Worm (Caenorhabditis elegans) whole organism, young adult: ENCODE measurements around the gene moc-2.

Source experiments
- B0336.3 ChIP-seq: fragments of 200-800 bp; sonication (Bioruptor generic); IDR thresholded peaks from 2 replicates; pipeline ENCODE4 v1.3.6; 2022; ENCODE audit warnings: missing genetic modification characterization, missing compliant biosample characterization
- C06A6.2 ChIP-seq: fragments of 200-800 bp; sonication (Bioruptor generic); conservative IDR thresholded peaks from 2 replicates; pipeline ENCODE4 v1.3.6; 2022; ENCODE audit warnings: missing genetic modification characterization, missing compliant biosample characterization
- F39B2.1 ChIP-seq: fragments of 200-800 bp; sonication (Bioruptor generic); IDR thresholded peaks from 2 replicates; pipeline ENCODE4 v1.3.6; 2022; ENCODE audit warnings: missing genetic modification reagents, missing genetic modification characterization, missing compliant biosample characterization
- F55B11.4 ChIP-seq: sonication (generic microtip); optimal IDR thresholded peaks from 2 replicates; lab custom pipeline; 2016; ENCODE audit warnings: missing compliant biosample characterization, missing genetic modification characterization, borderline replicate concordance; ENCODE audit not compliant: insufficient read depth
- K11D2.4 ChIP-seq: fragments of 200-800 bp; sonication (Bioruptor generic); IDR thresholded peaks from 2 replicates; pipeline ENCODE4 v1.3.6; 2022; ENCODE audit warnings: missing genetic modification reagents, missing genetic modification characterization, missing compliant biosample characterization
- Y53F4B.3 ChIP-seq: fragments of 200-800 bp; sonication (Bioruptor generic); IDR thresholded peaks from 2 replicates; pipeline ENCODE4 v1.3.6; 2022; ENCODE audit warnings: missing genetic modification reagents, missing genetic modification characterization, missing compliant biosample characterization
- Y53G8AR.9 ChIP-seq: fragments of 200-800 bp; sonication (Bioruptor generic); conservative IDR thresholded peaks from 2 replicates; pipeline ENCODE4 v1.3.6; 2022; ENCODE audit warnings: missing genetic modification reagents, missing genetic modification characterization, missing compliant biosample characterization
- Y56A3A.18 ChIP-seq: fragments of 200-800 bp; sonication (Bioruptor generic); IDR thresholded peaks from 2 replicates; pipeline ENCODE4 v1.3.6; 2022; ENCODE audit warnings: missing genetic modification reagents, missing genetic modification characterization, missing compliant biosample characterization
- Y79H2A.3 ChIP-seq: fragments of 200-800 bp; sonication (Bioruptor generic); conservative IDR thresholded peaks from 2 replicates; pipeline ENCODE4 v1.3.6; 2022; ENCODE audit warnings: missing genetic modification reagents, missing genetic modification characterization, missing compliant biosample characterization
- atf-7 ChIP-seq: sonication (generic microtip); optimal IDR thresholded peaks from 2 replicates; lab custom pipeline; 2017; ENCODE audit warnings: mild to moderate bottlenecking, missing genetic modification characterization, missing compliant biosample characterization
- bed-1 ChIP-seq: fragments of 200-800 bp; sonication (Bioruptor generic); IDR thresholded peaks from 2 replicates; pipeline ENCODE4 v1.3.6; 2022; ENCODE audit warnings: missing genetic modification reagents, missing genetic modification characterization, missing compliant biosample characterization
- ccch-3 ChIP-seq: fragments of 200-800 bp; sonication (Bioruptor generic); optimal IDR thresholded peaks from 2 replicates; lab custom pipeline; 2018; ENCODE audit warnings: mild to moderate bottlenecking, missing genetic modification characterization, missing compliant biosample characterization
- cebp-2 ChIP-seq: fragments of 200-800 bp; sonication (Bioruptor generic); IDR thresholded peaks from 2 replicates; pipeline ENCODE4 v1.3.6; 2022; ENCODE audit warnings: missing genetic modification characterization, missing compliant biosample characterization
- ceh-27 ChIP-seq: fragments of 200-800 bp; sonication (Bioruptor generic); optimal IDR thresholded peaks from 2 replicates; lab custom pipeline; 2018; ENCODE audit warnings: mild to moderate bottlenecking, missing genetic modification characterization, moderate library complexity, missing compliant biosample characterization
- ceh-40 ChIP-seq: fragments of 200-800 bp; sonication (Bioruptor generic); IDR thresholded peaks from 2 replicates; pipeline ENCODE4 v1.3.6; 2022; ENCODE audit warnings: missing genetic modification characterization, missing compliant biosample characterization
- dox-1 ChIP-seq: fragments of 200-800 bp; sonication (Bioruptor generic); IDR thresholded peaks from 2 replicates; pipeline ENCODE4 v1.3.6; 2022; ENCODE audit warnings: missing genetic modification reagents, missing genetic modification characterization, missing compliant biosample characterization
- dpff-1 ChIP-seq: sonication (generic microtip); optimal IDR thresholded peaks from 2 replicates; lab custom pipeline; 2017; ENCODE audit warnings: mild to moderate bottlenecking, missing genetic modification characterization, missing compliant biosample characterization
- egl-44 ChIP-seq: fragments of 200-800 bp; sonication (Bioruptor generic); IDR thresholded peaks from 2 replicates; pipeline ENCODE4 v1.3.6; 2022; ENCODE audit warnings: missing genetic modification reagents, missing genetic modification characterization, missing compliant biosample characterization
- hlh-26 ChIP-seq: fragments of 200-800 bp; sonication (Bioruptor generic); conservative IDR thresholded peaks from 2 replicates; pipeline ENCODE4 v1.3.6; 2022; ENCODE audit warnings: missing genetic modification reagents, missing genetic modification characterization, missing compliant biosample characterization
- hrde-1 ChIP-seq: sonication (generic microtip); optimal IDR thresholded peaks from 2 replicates; lab custom pipeline; 2016; ENCODE audit warnings: missing genetic modification characterization, mild to moderate bottlenecking, missing compliant biosample characterization, moderate library complexity, missing genotype, missing genetic modification reagents, borderline replicate concordance
- lag-1 ChIP-seq: fragments of 200-800 bp; sonication (Bioruptor generic); IDR thresholded peaks from 2 replicates; pipeline ENCODE4 v1.3.6; 2022; ENCODE audit warnings: missing genetic modification reagents, missing genetic modification characterization, missing compliant biosample characterization
- let-607 ChIP-seq, 2 experiments: fragments of 200-800 bp in 1 of 2; sonication (Bioruptor generic) in 1 of 2; sonication (generic microtip) in 1 of 2; optimal IDR thresholded peaks; 2 replicates each; lab custom pipeline; 2016 to 2018; ENCODE audit warnings: mild to moderate bottlenecking in 2 of 2, missing compliant biosample characterization in 2 of 2, missing genetic modification characterization in 2 of 2, moderate library complexity in 2 of 2, missing genotype in 1 of 2
- lin-35 ChIP-seq, 3 experiments: fragments of 150-350 bp in 2 of 3; sonication (generic microtip) in 1 of 3; optimal IDR thresholded peaks; 2 replicates each; lab custom pipeline; 2014 to 2018; ENCODE audit warnings: missing biosample characterization in 3 of 3, missing genetic modification characterization in 3 of 3, missing genetic modification reagents in 3 of 3
- lir-1 ChIP-seq: fragments of 200-800 bp; sonication (Bioruptor generic); conservative IDR thresholded peaks from 2 replicates; pipeline ENCODE4 v1.3.6; 2022; ENCODE audit warnings: missing genetic modification reagents, missing genetic modification characterization, missing compliant biosample characterization
- lsy-27 ChIP-seq: sonication (generic microtip); optimal IDR thresholded peaks from 2 replicates; lab custom pipeline; 2017; ENCODE audit warnings: missing genetic modification characterization, mild to moderate bottlenecking, missing compliant biosample characterization, antibody characterized with exemption, missing genotype, borderline replicate concordance; ENCODE audit not compliant: insufficient read depth
- madf-10 ChIP-seq: sonication (generic microtip); optimal IDR thresholded peaks from 2 replicates; lab custom pipeline; 2016; ENCODE audit warnings: mild to moderate bottlenecking, missing genetic modification characterization, missing compliant biosample characterization
- nfya-1 ChIP-seq: sonication (generic microtip); optimal IDR thresholded peaks from 2 replicates; lab custom pipeline; 2017; ENCODE audit warnings: antibody characterized with exemption, missing compliant biosample characterization, missing genetic modification characterization, borderline replicate concordance; ENCODE audit not compliant: insufficient read depth
- nfyb-1 ChIP-seq: fragments of 200-800 bp; sonication (Bioruptor generic); IDR thresholded peaks from 2 replicates; pipeline ENCODE4 v1.3.6; 2022; ENCODE audit warnings: missing genetic modification reagents, missing genetic modification characterization, missing compliant biosample characterization
- nhr-179 ChIP-seq: sonication (generic microtip); optimal IDR thresholded peaks from 2 replicates; lab custom pipeline; 2016; ENCODE audit warnings: mild to moderate bottlenecking, missing genetic modification characterization, missing compliant biosample characterization
- nhr-80 ChIP-seq: sonication (generic microtip); optimal IDR thresholded peaks from 2 replicates; lab custom pipeline; 2016; ENCODE audit warnings: missing genetic modification characterization, missing compliant biosample characterization
- nhr-90 ChIP-seq: sonication (generic microtip); optimal IDR thresholded peaks from 2 replicates; lab custom pipeline; 2016; ENCODE audit warnings: missing genotype, mild to moderate bottlenecking, missing genetic modification characterization, missing compliant biosample characterization
- pha-4 ChIP-seq: fragments of 150-350 bp; sonication (generic microtip); optimal IDR thresholded peaks from 2 replicates; lab custom pipeline; 2014; ENCODE audit warnings: missing biosample characterization, missing genetic modification reagents, missing genetic modification characterization
- sea-2 ChIP-seq: fragments of 200-800 bp; sonication (Bioruptor generic); IDR thresholded peaks from 2 replicates; pipeline ENCODE4 v1.3.6; 2022; ENCODE audit warnings: missing genetic modification characterization, missing compliant biosample characterization
- snpc-1.1 ChIP-seq: sonication (generic microtip); optimal IDR thresholded peaks from 2 replicates; lab custom pipeline; 2017; ENCODE audit warnings: missing genetic modification characterization, mild to moderate bottlenecking, missing compliant biosample characterization, antibody characterized with exemption, moderate library complexity, missing genotype, missing genetic modification reagents; ENCODE audit not compliant: insufficient read depth
- snpc-1.3 ChIP-seq: sonication (generic microtip); optimal IDR thresholded peaks from 2 replicates; lab custom pipeline; 2017; ENCODE audit warnings: missing genetic modification characterization, mild to moderate bottlenecking, missing compliant biosample characterization, antibody characterized with exemption, moderate library complexity, missing genotype, missing genetic modification reagents; ENCODE audit not compliant: insufficient read depth
- snpc-3.4 ChIP-seq: sonication (generic microtip); optimal IDR thresholded peaks from 2 replicates; lab custom pipeline; 2017; ENCODE audit warnings: missing genetic modification characterization, mild to moderate bottlenecking, missing compliant biosample characterization, antibody characterized with exemption, moderate library complexity, missing genotype, missing genetic modification reagents
- unc-130 ChIP-seq: sonication (generic microtip); optimal IDR thresholded peaks from 2 replicates; lab custom pipeline; 2016; ENCODE audit warnings: missing genetic modification reagents, missing genetic modification characterization, missing compliant biosample characterization
- ztf-25 ChIP-seq: fragments of 200-800 bp; sonication (Bioruptor generic); IDR thresholded peaks from 2 replicates; pipeline ENCODE4 v1.3.6; 2022; ENCODE audit warnings: missing genetic modification reagents, missing genetic modification characterization, missing compliant biosample characterization

The moc-2 gene

ce11 chrV:6488849-6489248 is 15.1 kb downstream of the moc-2 start, which contains the start of gene lec-10 (continued):
- peak; percentile 55 for TF ChIP-seq atf-7
- no peak for TF ChIP-seq dpff-1
- no peak for TF ChIP-seq bed-1 (GFP tag; lab: Robert Waterston, UW)
- no peak for TF ChIP-seq Y53F4B.3 (GFP tag; lab: Robert Waterston, UW)
- no peak for TF ChIP-seq snpc-1.1 (tag; lab: Kevin White, UChicago)
- no peak for TF ChIP-seq ceh-40 (GFP tag; lab: Robert Waterston, UW)
- TF ChIP-seq lin-35 (GFP tag; optimal IDR thresholded peaks at IDR 0.05; lab: Kevin White, UChicago) = no peak
- TF ChIP-seq B0336.3 (GFP tag; lab: Robert Waterston, UW) = no peak
- TF ChIP-seq ceh-27 (GFP tag; lab: Kevin White, UChicago) = no peak
- TF ChIP-seq Y79H2A.3 = no peak
- TF ChIP-seq ccch-3 (GFP tag; lab: Kevin White, UChicago) = no peak
- TF ChIP-seq sea-2 (GFP tag; lab: Robert Waterston, UW) = no peak
- no peak for TF ChIP-seq ztf-25 (GFP tag; lab: Robert Waterston, UW)
- no peak for TF ChIP-seq nhr-179 (tag; lab: Kevin White, UChicago)
- no peak for TF ChIP-seq pha-4 (tag; lab: Kevin White, UChicago)
- TF ChIP-seq, all 124 proteins: peak for 4

ce11 chrV:6487878-6488277 is 16.1 kb downstream of the moc-2 start:
- TF ChIP-seq bed-1 (GFP tag; lab: Robert Waterston, UW) (no peak), nhr-179 (tag; lab: Kevin White, UChicago) (no peak), let-607 (tag; optimal IDR thresholded peaks at IDR 0.05; lab: Kevin White, UChicago) (peak in 1 of 2 experiments; percentile 48), unc-130 (GFP tag; lab: Kevin White, UChicago) (no peak), snpc-3.4 (tag; lab: Kevin White, UChicago) (no peak), Y56A3A.18 (0 out of 2 replicates have a peak, but pooled peaks have one; percentile 7), Y53G8AR.9 (0 out of 2 replicates have a peak, but pooled peaks have one; percentile 26), ztf-25 (GFP tag; lab: Robert Waterston, UW) (no peak), nfyb-1 (GFP tag; lab: Robert Waterston, UW) (0 out of 2 replicates have a peak, but pooled peaks have one; percentile 32), cebp-2 (GFP tag; lab: Robert Waterston, UW) (0 out of 2 replicates have a peak, but pooled peaks have one; percentile 30), ceh-40 (GFP tag; lab: Robert Waterston, UW) (no peak), F55B11.4 (tag; lab: Kevin White, UChicago) (no peak), Y53F4B.3 (GFP tag; lab: Robert Waterston, UW) (no peak), nhr-90 (tag; lab: Kevin White, UChicago) (peak; percentile 26), nfya-1 (tag; lab: Kevin White, UChicago) (no peak), lsy-27 (tag; lab: Kevin White, UChicago) (no peak), lir-1 (GFP tag; lab: Robert Waterston, UW) (no peak), atf-7 (peak; percentile 10), madf-10 (peak; percentile 14), K11D2.4 (GFP tag; lab: Robert Waterston, UW) (no peak), dox-1 (peak; percentile 22; the same call in 1 of the 2 replicates), hrde-1 (no peak), F39B2.1 (GFP tag; lab: Robert Waterston, UW) (no peak), egl-44 (0 out of 2 replicates have a peak, but pooled peaks have one; percentile 24), C06A6.2 (GFP tag; lab: Robert Waterston, UW) (no peak), lag-1 (GFP tag; lab: Robert Waterston, UW) (no peak), nhr-80 (tag; lab: Kevin White, UChicago) (peak; percentile 6), hlh-26 (GFP tag; lab: Robert Waterston, UW) (no peak), snpc-1.3 (no peak), pha-4 (tag; lab: Kevin White, UChicago) (no peak)
